Fruit fly (Drosophila melanogaster): Measurements from ENCODE around the gene CG6118.
A peak's percentile ranks its signal among the peaks of the same experiment; 100 is the strongest.

Gene CG6118

dm6 chr3R:15408131-15408731, 26.3 kb downstream of the CG6118 start, which contains the start of gene Atx2 (continued):
- TF ChIP-seq CG15514 (GFP tag; optimal IDR thresholded peaks at IDR 0.05), result peak; percentile 46
- TF ChIP-seq E2f1 (GFP tag; IDR thresholded peaks at IDR 0.05), result peak; percentile 38; the same call in 1 of the 2 replicates
- TF ChIP-seq CG11696 (GFP tag; IDR thresholded peaks at IDR 0.05), result no peak
- TF ChIP-seq HLH4C (GFP tag; IDR thresholded peaks at IDR 0.05; ENCODE audit: partially characterized antibody), result peak; percentile 97
- TF ChIP-seq CG5245 (GFP tag; optimal IDR thresholded peaks at IDR 0.05), result no peak
- TF ChIP-seq hth (optimal IDR thresholded peaks at IDR 0.05), result no peak
- no peak for TF ChIP-seq fru (optimal IDR thresholded peaks at IDR 0.05)
- peak; percentile 83 for TF ChIP-seq Doc3 (GFP tag; IDR thresholded peaks at IDR 0.05; ENCODE audit: partially characterized antibody)
- TF ChIP-seq wdn (GFP tag; IDR thresholded peaks at IDR 0.05), result peak; percentile 24; the same call in 1 of the 2 replicates
- peak; percentile 5 for TF ChIP-seq Jarid2 (GFP tag; optimal IDR thresholded peaks at IDR 0.05)
- no peak for TF ChIP-seq bigmax (GFP tag; optimal IDR thresholded peaks at IDR 0.05)
- TF ChIP-seq ro (GFP tag; IDR thresholded peaks at IDR 0.05), result no peak
- peak; percentile 95 for TF ChIP-seq inv (GFP tag; IDR thresholded peaks at IDR 0.05; ENCODE audit: partially characterized antibody)
- no peak for TF ChIP-seq rib (GFP tag; IDR thresholded peaks at IDR 0.05)
- TF ChIP-seq zen2 (GFP tag; IDR thresholded peaks at IDR 0.05; ENCODE audit: partially characterized antibody), result peak; percentile 87
- TF ChIP-seq Dfd (GFP tag; optimal IDR thresholded peaks at IDR 0.05), result no peak
- peak; percentile 31; the same call in 1 of the 2 replicates for TF ChIP-seq al (GFP tag; IDR thresholded peaks at IDR 0.05)
- TF ChIP-seq CTCF (GFP tag; optimal IDR thresholded peaks at IDR 0.05), result peak; percentile 69
- peak; percentile 59 for TF ChIP-seq Hmr (GFP tag; optimal IDR thresholded peaks at IDR 0.05)
- no peak for TF ChIP-seq pfk (GFP tag; optimal IDR thresholded peaks at IDR 0.05)

- TF ChIP-seq Dbx (GFP tag; IDR thresholded peaks at IDR 0.05) (no peak), zfh1 (GFP tag; IDR thresholded peaks at IDR 0.05) (0 out of 3 replicates have a peak, but pooled peaks have one; percentile 33), CG12659 (GFP tag; optimal IDR thresholded peaks at IDR 0.05) (no peak), dimm (GFP tag; IDR thresholded peaks at IDR 0.05) (no peak), Camta (GFP tag; optimal IDR thresholded peaks at IDR 0.05) (no peak), ash1 (GFP tag; optimal IDR thresholded peaks at IDR 0.05) (no peak), ftz-f1 (GFP tag; optimal IDR thresholded peaks at IDR 0.05) (no peak), gro (GFP tag; optimal IDR thresholded peaks at IDR 0.05) (no peak), tna (GFP tag; IDR thresholded peaks at IDR 0.05; ENCODE audit: partially characterized antibody) (0 out of 2 replicates have a peak, but pooled peaks have one; percentile 45), CG30431 (GFP tag; optimal IDR thresholded peaks at IDR 0.05) (no peak), hbn (GFP tag; IDR thresholded peaks at IDR 0.05; ENCODE audit: partially characterized antibody) (no peak), CG3281 (GFP tag; optimal IDR thresholded peaks at IDR 0.05) (peak; percentile 21), HLH3B (GFP tag; IDR thresholded peaks at IDR 0.05) (no peak), CG2116 (GFP tag; optimal IDR thresholded peaks at IDR 0.05) (no peak), NFAT (GFP tag; IDR thresholded peaks at IDR 0.05) (no peak), unpg (GFP tag; optimal IDR thresholded peaks at IDR 0.05) (no peak), CG6791 (GFP tag; IDR thresholded peaks at IDR 0.05; ENCODE audit: partially characterized antibody) (peak; percentile 14; the same call in 1 of the 3 replicates), Jarid2 (GFP tag; optimal IDR thresholded peaks at IDR 0.05) (peak; percentile 16), Dfd (GFP tag; optimal IDR thresholded peaks at IDR 0.05) (no peak), sna (GFP tag; IDR thresholded peaks at IDR 0.05; ENCODE audit: partially characterized antibody) (no peak), gcm (GFP tag; optimal IDR thresholded peaks at IDR 0.05) (no peak), CG3847 (GFP tag; IDR thresholded peaks at IDR 0.05) (no peak), vnd (GFP tag; IDR thresholded peaks at IDR 0.05; ENCODE audit: partially characterized antibody) (0 out of 3 replicates have a peak, but pooled peaks have one; percentile 15), Blimp-1 (GFP tag; optimal IDR thresholded peaks at IDR 0.05) (no peak), ci (GFP tag; IDR thresholded peaks at IDR 0.05) (no peak), Adf1 (GFP tag; IDR thresholded peaks at IDR 0.05) (no peak), Sin3A (optimal IDR thresholded peaks at IDR 0.05) (no peak), Doc3 (GFP tag; IDR thresholded peaks at IDR 0.05; ENCODE audit: partially characterized antibody) (0 out of 3 replicates have a peak, but pooled peaks have one; percentile 19), Nf-YA (GFP tag; IDR thresholded peaks at IDR 0.05) (0 out of 2 replicates have a peak, but pooled peaks have one; percentile 11), CG17912 (GFP tag; optimal IDR thresholded peaks at IDR 0.05) (no peak), dati (GFP tag; IDR thresholded peaks at IDR 0.05) (no peak), CG4820 (GFP tag; optimal IDR thresholded peaks at IDR 0.05) (no peak), seq (GFP tag; IDR thresholded peaks at IDR 0.05) (no peak)
Observed at dm6 chr3R:15407020-15407501, 27.5 kb downstream of the CG6118 start, which contains the start of gene CG6125. Gene CG6125 (minus strand): TSS chr3R:15407070.

Data from whole organism, embryonic.